Worm (Caenorhabditis elegans) whole organism, young adult: ENCODE data around the gene F41E6.8.
A peak's percentile ranks its signal among the peaks of the same experiment; 100 is the strongest.

Source experiments
- C17E4.6 ChIP-seq: fragments of 200-800 bp; sonication (Bioruptor generic); IDR thresholded peaks from 2 replicates; pipeline ENCODE4 v1.3.6; 2022; ENCODE audit warnings: missing genetic modification reagents, missing genetic modification characterization, missing compliant biosample characterization
- F22D6.2 ChIP-seq: sonication (generic microtip); optimal IDR thresholded peaks from 2 replicates; lab custom pipeline; 2016; ENCODE audit warnings: mild to moderate bottlenecking, missing genetic modification characterization, missing compliant biosample characterization
- F37B4.10 ChIP-seq: fragments of 200-800 bp; sonication (Bioruptor generic); IDR thresholded peaks from 2 replicates; pipeline ENCODE4 v1.3.6; 2022; ENCODE audit warnings: missing genetic modification characterization, missing compliant biosample characterization
- F57C9.4 ChIP-seq: sonication (generic microtip); optimal IDR thresholded peaks from 2 replicates; lab custom pipeline; 2017; ENCODE audit warnings: mild to moderate bottlenecking, missing genetic modification characterization, missing compliant biosample characterization
- T07F8.4 ChIP-seq: sonication (generic microtip); optimal IDR thresholded peaks from 2 replicates; lab custom pipeline; 2016; ENCODE audit warnings: mild to moderate bottlenecking, missing genetic modification characterization, moderate library complexity, missing compliant biosample characterization
- Y53F4B.3 ChIP-seq: fragments of 200-800 bp; sonication (Bioruptor generic); IDR thresholded peaks from 2 replicates; pipeline ENCODE4 v1.3.6; 2022; ENCODE audit warnings: missing genetic modification reagents, missing genetic modification characterization, missing compliant biosample characterization
- ama-1 ChIP-seq, 3 experiments: fragments of 150-350 bp in 1 of 3; sonication (generic microtip) in 2 of 3; optimal IDR thresholded peaks; 2 replicates each; lab custom pipeline; 2014 to 2018; ENCODE audit warnings: missing biosample characterization in 2 of 3, missing genetic modification characterization in 2 of 3, missing genetic modification reagents in 2 of 3
- attf-5 ChIP-seq: fragments of 200-800 bp; sonication (Bioruptor generic); optimal IDR thresholded peaks from 2 replicates; lab custom pipeline; 2018; ENCODE audit warnings: mild to moderate bottlenecking, missing genetic modification characterization, missing compliant biosample characterization
- cebp-1 ChIP-seq, 2 experiments: fragments of 200-800 bp in 1 of 2; sonication (Bioruptor generic) in 1 of 2; sonication (generic microtip) in 1 of 2; IDR thresholded peaks in 1 of 2; optimal IDR thresholded peaks in 1 of 2; 2 replicates each; pipeline versions ENCODE4 v1.3.6 to Lab custom; 2017 to 2022; ENCODE audit warnings: missing compliant biosample characterization in 2 of 2, missing genetic modification characterization in 2 of 2, mild to moderate bottlenecking in 1 of 2, missing genetic modification reagents in 1 of 2, moderate library complexity in 1 of 2
- ceh-100 ChIP-seq: fragments of 200-800 bp; sonication (Bioruptor generic); IDR thresholded peaks from 2 replicates; pipeline ENCODE4 v1.3.6; 2022; ENCODE audit warnings: missing genetic modification reagents, missing genetic modification characterization, missing compliant biosample characterization
- ceh-27 ChIP-seq: fragments of 200-800 bp; sonication (Bioruptor generic); optimal IDR thresholded peaks from 2 replicates; lab custom pipeline; 2018; ENCODE audit warnings: mild to moderate bottlenecking, missing genetic modification characterization, moderate library complexity, missing compliant biosample characterization
- ceh-40 ChIP-seq: fragments of 200-800 bp; sonication (Bioruptor generic); IDR thresholded peaks from 2 replicates; pipeline ENCODE4 v1.3.6; 2022; ENCODE audit warnings: missing genetic modification characterization, missing compliant biosample characterization
- ceh-79 ChIP-seq: sonication (generic microtip); optimal IDR thresholded peaks from 2 replicates; lab custom pipeline; 2017; ENCODE audit warnings: mild to moderate bottlenecking, missing genetic modification characterization, missing compliant biosample characterization
- him-1 ChIP-seq: sonication (generic microtip); optimal IDR thresholded peaks from 2 replicates; lab custom pipeline; 2016; ENCODE audit warnings: missing genotype, missing genetic modification reagents, missing genetic modification characterization, missing compliant biosample characterization
- hlh-26 ChIP-seq: fragments of 200-800 bp; sonication (Bioruptor generic); conservative IDR thresholded peaks from 2 replicates; pipeline ENCODE4 v1.3.6; 2022; ENCODE audit warnings: missing genetic modification reagents, missing genetic modification characterization, missing compliant biosample characterization
- let-526 ChIP-seq: fragments of 200-800 bp; sonication (Bioruptor generic); IDR thresholded peaks from 2 replicates; pipeline ENCODE4 v1.3.6; 2022; ENCODE audit warnings: missing genetic modification reagents, missing genetic modification characterization, missing compliant biosample characterization
- lin-26 ChIP-seq: fragments of 200-800 bp; sonication (Bioruptor generic); IDR thresholded peaks from 2 replicates; pipeline ENCODE4 v1.3.6; 2022; ENCODE audit warnings: missing genetic modification reagents, missing genetic modification characterization, missing compliant biosample characterization
- lin-54 ChIP-seq: fragments of 200-800 bp; sonication (Bioruptor generic); optimal IDR thresholded peaks from 2 replicates; lab custom pipeline; 2018; ENCODE audit warnings: mild to moderate bottlenecking, missing genetic modification characterization, missing compliant biosample characterization
- lsl-1 ChIP-seq: fragments of 200-800 bp; sonication (Bioruptor generic); optimal IDR thresholded peaks from 2 replicates; lab custom pipeline; 2018; ENCODE audit warnings: mild to moderate bottlenecking, missing genetic modification characterization, moderate library complexity, missing compliant biosample characterization
- madf-10 ChIP-seq: sonication (generic microtip); optimal IDR thresholded peaks from 2 replicates; lab custom pipeline; 2016; ENCODE audit warnings: mild to moderate bottlenecking, missing genetic modification characterization, missing compliant biosample characterization
- madf-6 ChIP-seq: fragments of 200-800 bp; sonication (Bioruptor generic); IDR thresholded peaks from 2 replicates; pipeline ENCODE4 v1.3.6; 2022; ENCODE audit warnings: missing genetic modification reagents, missing genetic modification characterization, missing compliant biosample characterization
- mel-28 ChIP-seq: sonication (generic microtip); optimal IDR thresholded peaks from 2 replicates; lab custom pipeline; 2016; ENCODE audit warnings: borderline replicate concordance, mild to moderate bottlenecking, missing genetic modification characterization, missing compliant biosample characterization
- mes-4 ChIP-seq: sonication (generic microtip); optimal IDR thresholded peaks from 2 replicates; lab custom pipeline; 2016; ENCODE audit warnings: missing genotype, missing genetic modification characterization, missing compliant biosample characterization
- nfyb-1 ChIP-seq: fragments of 200-800 bp; sonication (Bioruptor generic); IDR thresholded peaks from 2 replicates; pipeline ENCODE4 v1.3.6; 2022; ENCODE audit warnings: missing genetic modification reagents, missing genetic modification characterization, missing compliant biosample characterization
- nhr-120 ChIP-seq: fragments of 200-800 bp; sonication (Bioruptor generic); IDR thresholded peaks from 2 replicates; pipeline ENCODE4 v1.3.6; 2022; ENCODE audit warnings: missing genetic modification characterization, missing compliant biosample characterization
- nhr-80 ChIP-seq: sonication (generic microtip); optimal IDR thresholded peaks from 2 replicates; lab custom pipeline; 2016; ENCODE audit warnings: missing genetic modification characterization, missing compliant biosample characterization
- pbrm-1 ChIP-seq: fragments of 200-800 bp; sonication (Bioruptor generic); IDR thresholded peaks from 2 replicates; pipeline ENCODE4 v1.3.6; 2022; ENCODE audit warnings: missing genetic modification reagents, missing genetic modification characterization, missing compliant biosample characterization
- snpc-1.1 ChIP-seq: sonication (generic microtip); optimal IDR thresholded peaks from 2 replicates; lab custom pipeline; 2017; ENCODE audit warnings: missing genetic modification characterization, mild to moderate bottlenecking, missing compliant biosample characterization, antibody characterized with exemption, moderate library complexity, missing genotype, missing genetic modification reagents; ENCODE audit not compliant: insufficient read depth
- snpc-3.4 ChIP-seq: sonication (generic microtip); optimal IDR thresholded peaks from 2 replicates; lab custom pipeline; 2017; ENCODE audit warnings: missing genetic modification characterization, mild to moderate bottlenecking, missing compliant biosample characterization, antibody characterized with exemption, moderate library complexity, missing genotype, missing genetic modification reagents
- snpc-4 ChIP-seq, 5 experiments: fragments of 150-350 bp in 1 of 5; sonication (generic microtip) in 4 of 5; optimal IDR thresholded peaks; 2 replicates each; lab custom pipeline; 2014 to 2018; ENCODE audit warnings: missing genetic modification characterization in 5 of 5, missing biosample characterization in 3 of 5, antibody characterized with exemption in 2 of 5, mild to moderate bottlenecking in 2 of 5, missing compliant biosample characterization in 2 of 5, missing genotype in 2 of 5, moderate library complexity in 2 of 5, missing genetic modification reagents in 1 of 5
- somi-1 ChIP-seq: fragments of 200-800 bp; sonication (Bioruptor generic); optimal IDR thresholded peaks from 2 replicates; lab custom pipeline; 2018; ENCODE audit warnings: mild to moderate bottlenecking, missing genetic modification characterization, missing compliant biosample characterization
- tbx-9 ChIP-seq: sonication (generic microtip); optimal IDR thresholded peaks from 2 replicates; lab custom pipeline; 2016; ENCODE audit warnings: borderline replicate concordance, missing genetic modification characterization, inconsistent platforms, missing compliant biosample characterization
- unc-130 ChIP-seq: sonication (generic microtip); optimal IDR thresholded peaks from 2 replicates; lab custom pipeline; 2016; ENCODE audit warnings: missing genetic modification reagents, missing genetic modification characterization, missing compliant biosample characterization
- ztf-25 ChIP-seq: fragments of 200-800 bp; sonication (Bioruptor generic); IDR thresholded peaks from 2 replicates; pipeline ENCODE4 v1.3.6; 2022; ENCODE audit warnings: missing genetic modification reagents, missing genetic modification characterization, missing compliant biosample characterization

F41E6.8 gene

DNA sequence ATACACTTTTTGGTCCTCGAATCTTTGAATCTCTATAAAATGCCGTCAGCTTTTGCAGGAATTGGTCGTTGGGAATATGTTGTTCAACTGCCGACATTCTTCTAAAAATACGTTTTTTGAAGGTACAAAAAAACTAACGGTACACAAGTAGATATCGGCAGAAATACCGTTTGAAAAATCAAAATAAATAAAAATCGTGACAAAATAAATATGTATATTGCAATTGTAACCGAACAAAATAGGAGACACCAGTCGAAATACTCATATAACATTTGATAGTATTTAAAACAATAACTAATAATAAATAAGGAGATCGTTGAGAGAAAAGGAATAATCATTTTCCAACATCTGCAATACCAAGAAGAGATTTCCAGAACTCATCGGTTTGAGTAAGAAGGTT, 36.2 kb downstream of the F41E6.8 start, which contains the start of gene F25G6.8:
F25G6.8 (minus strand) TSS at position 101 of the 400 bp plus-strand sequence.
- TF ChIP-seq C17E4.6 (GFP tag; lab: Robert Waterston, UW): no peak
- no peak for TF ChIP-seq ceh-100
- no peak for TF ChIP-seq cebp-1 (GFP tag; IDR thresholded peaks at IDR 0.05; lab: Robert Waterston, UW)
- TF ChIP-seq cebp-1 (tag; optimal IDR thresholded peaks at IDR 0.05; lab: Kevin White, UChicago): no peak
- TF ChIP-seq unc-130: no peak
- no peak for TF ChIP-seq lin-26 (GFP tag; lab: Robert Waterston, UW)
- no peak for TF ChIP-seq ceh-79 (tag; lab: Kevin White, UChicago)
- no peak for TF ChIP-seq nhr-120 (GFP tag; lab: Robert Waterston, UW)
- no peak for TF ChIP-seq ztf-25 (GFP tag; lab: Robert Waterston, UW)
- TF ChIP-seq let-526 (GFP tag; lab: Robert Waterston, UW): no peak
- no peak for TF ChIP-seq pbrm-1 (GFP tag; lab: Robert Waterston, UW)
- TF ChIP-seq somi-1 (GFP tag; lab: Kevin White, UChicago): no peak
- TF ChIP-seq him-1 (tag; lab: Kevin White, UChicago): no peak
- no peak for TF ChIP-seq Y53F4B.3
- TF ChIP-seq F37B4.10: no peak

- TF ChIP-seq T07F8.4 (tag; lab: Kevin White, UChicago) (no peak), ama-1 (optimal IDR thresholded peaks at IDR 0.05; lab: Kevin White, UChicago) (no peak), ama-1 (GFP tag; optimal IDR thresholded peaks at IDR 0.05; lab: Kevin White, UChicago) (no peak), let-526 (GFP tag; lab: Robert Waterston, UW) (no peak), mes-4 (tag; lab: Kevin White, UChicago) (no peak), snpc-3.4 (tag; lab: Kevin White, UChicago) (no peak), attf-5 (no peak), F22D6.2 (no peak), F57C9.4 (no peak), hlh-26 (GFP tag; lab: Robert Waterston, UW) (no peak), unc-130 (no peak), nfyb-1 (GFP tag; lab: Robert Waterston, UW) (no peak), lsl-1 (GFP tag; lab: Kevin White, UChicago) (no peak), lin-54 (GFP tag; lab: Kevin White, UChicago) (no peak), mel-28 (tag; lab: Kevin White, UChicago) (no peak), ceh-27 (GFP tag; lab: Kevin White, UChicago) (no peak), madf-6 (GFP tag; lab: Robert Waterston, UW) (no peak), ceh-40 (GFP tag; lab: Robert Waterston, UW) (no peak), tbx-9 (tag; lab: Kevin White, UChicago) (no peak), madf-10 (tag; lab: Kevin White, UChicago) (no peak), nhr-80 (no peak)
- TF ChIP-seq, all 124 proteins: peak for 0
These were observed 40.4 kb downstream of the F41E6.8 start, which contains the start of gene acr-16 for ce11 chrV:8560916-8561315. acr-16 (plus strand) TSS chrV:8561216.

DNA sequence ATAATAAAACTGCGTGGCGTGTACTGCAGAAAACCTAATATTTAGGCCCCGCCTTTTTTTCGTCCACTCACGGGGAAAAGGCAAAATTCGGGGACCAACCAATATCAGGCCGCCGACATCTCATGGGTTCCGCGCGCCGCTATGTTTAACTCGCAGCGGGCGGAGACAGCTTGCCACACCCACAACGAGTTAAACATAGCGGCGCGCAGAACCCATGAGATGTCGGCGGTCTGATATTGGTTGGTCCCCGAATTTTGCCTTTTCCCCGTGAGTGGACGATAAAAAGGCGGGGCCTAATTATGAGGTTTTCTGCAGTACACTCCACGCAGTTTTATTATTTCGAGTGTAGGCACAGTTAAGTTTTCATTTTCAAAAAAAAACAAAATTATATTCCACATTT, 42.5 kb downstream of the F41E6.8 start:
- TF ChIP-seq snpc-1.1 (tag; lab: Kevin White, UChicago) (peak; percentile 35), snpc-3.4 (tag; lab: Kevin White, UChicago) (peak; percentile 6), snpc-4 (GFP tag; optimal IDR thresholded peaks at IDR 0.05; lab: Kevin White, UChicago) (peak; percentile 27), snpc-4 (tag; optimal IDR thresholded peaks at IDR 0.05; lab: Kevin White, UChicago) (peak in 3 of 4 experiments; percentile 38 to 94 (median 86))
